Worm (Caenorhabditis elegans): ENCODE results near the gene ZK1240.9.

DNA sequence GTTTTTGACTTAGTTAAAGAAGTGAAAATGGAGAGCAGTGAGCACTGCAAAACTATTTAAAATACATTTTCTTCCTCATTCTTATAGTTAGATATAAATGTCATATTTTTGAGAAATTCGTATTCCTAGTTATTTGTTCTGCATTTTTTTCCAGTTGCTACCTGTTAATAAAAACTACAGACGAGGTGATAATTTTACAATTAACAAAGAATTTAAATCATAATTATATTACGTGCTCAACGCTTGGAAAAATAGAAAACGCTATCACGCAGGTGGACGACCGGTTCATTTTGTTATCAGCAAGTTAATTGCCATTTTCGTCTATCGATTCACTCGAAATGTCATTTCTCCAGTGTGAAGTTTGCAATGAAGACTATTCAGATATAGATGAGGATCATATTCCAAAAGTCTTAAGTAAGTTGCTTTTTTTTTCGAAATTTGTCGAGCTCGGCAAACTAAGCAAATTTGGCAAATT is at the start of gene ZK1240.9, which contains the start of gene ZK1240.5:
- TF ChIP-seq let-607 (tag; optimal IDR thresholded peaks at IDR 0.05) (no peak), madf-6 (GFP tag; IDR thresholded peaks at IDR 0.05) (no peak), nhr-27 (tag; optimal IDR thresholded peaks at IDR 0.05) (no peak), ztf-25 (GFP tag; IDR thresholded peaks at IDR 0.05) (no peak), madf-10 (tag; optimal IDR thresholded peaks at IDR 0.05) (no peak), K11D2.4 (GFP tag; IDR thresholded peaks at IDR 0.05) (no peak), Y53G8AR.9 (GFP tag; conservative IDR thresholded peaks at IDR 0.05) (no peak), snpc-1.1 (tag; optimal IDR thresholded peaks at IDR 0.05; ENCODE audit: insufficient read depth) (no peak), pha-4 (tag; optimal IDR thresholded peaks at IDR 0.05) (no peak), dpl-1 (GFP tag; optimal IDR thresholded peaks at IDR 0.05) (no peak), ceh-79 (tag; optimal IDR thresholded peaks at IDR 0.05) (no peak), ztf-28 (GFP tag; IDR thresholded peaks at IDR 0.05) (no peak)

Data from whole organism, young adult.